Fruit fly (Drosophila melanogaster): ENCODE results near the gene Surf4.

The Surf4 gene

dm6 chr3R:15346018-15346383 is at the start of gene Surf4, which contains the start of gene CG31301:
Gene Surf4 (minus strand): TSS chr3R:15346176.
Gene CG31301 (plus strand): TSS chr3R:15346205.
- TF ChIP-seq achi (GFP tag; optimal IDR thresholded peaks at IDR 0.05) (no peak), dsx (GFP tag; optimal IDR thresholded peaks at IDR 0.05; ENCODE audit: poor library complexity, severe bottlenecking) (peak; percentile 91), CG8632 (GFP tag; optimal IDR thresholded peaks at IDR 0.05) (no peak), vri (GFP tag; optimal IDR thresholded peaks at IDR 0.05) (no peak), Ets21C (GFP tag; optimal IDR thresholded peaks at IDR 0.05) (no peak), esn (GFP tag; optimal IDR thresholded peaks at IDR 0.05) (peak; percentile 9)

dm6 chr3R:15393206-15393805 is 47.3 kb upstream of the Surf4 start:
- TF ChIP-seq achi (GFP tag; optimal IDR thresholded peaks at IDR 0.05) = no peak
- TF ChIP-seq OdsH (GFP tag; optimal IDR thresholded peaks at IDR 0.05) = no peak
- no peak for TF ChIP-seq Eip75B (GFP tag; optimal IDR thresholded peaks at IDR 0.05)
- TF ChIP-seq CG3032 (tag; optimal IDR thresholded peaks at IDR 0.05) = no peak
- TF ChIP-seq dac (GFP tag; optimal IDR thresholded peaks at IDR 0.05) = no peak
- TF ChIP-seq spab (GFP tag; optimal IDR thresholded peaks at IDR 0.05) = no peak

DNA sequence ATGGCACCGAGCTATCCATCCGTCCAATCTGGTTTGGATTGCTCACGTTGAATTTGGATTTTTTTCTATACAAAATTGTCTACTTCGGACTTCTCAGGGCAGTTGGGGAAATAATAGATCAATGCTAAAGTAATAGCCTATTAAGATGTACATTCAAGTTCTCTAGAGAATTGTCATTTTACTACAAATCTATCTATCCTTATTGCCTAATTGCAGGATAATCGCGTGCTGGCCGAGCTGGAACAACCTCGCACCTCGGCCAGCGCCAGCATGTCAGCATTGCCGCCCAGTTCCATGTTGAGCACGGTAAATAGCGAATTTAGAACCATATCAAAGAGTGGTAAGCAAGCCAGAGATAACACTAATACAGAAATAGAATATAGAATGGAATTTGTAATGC is 36.9 kb upstream of the Surf4 start, which contains the start of gene h-cup:
h-cup (minus strand) TSS at position 101 of the 400 bp plus-strand sequence.
- TF ChIP-seq CG11902 (GFP tag; optimal IDR thresholded peaks at IDR 0.05) = no peak
- TF ChIP-seq CG34406 (GFP tag; optimal IDR thresholded peaks at IDR 0.05) = no peak
- TF ChIP-seq pdm3 (GFP tag; optimal IDR thresholded peaks at IDR 0.05) = no peak
- TF ChIP-seq Blimp-1 (GFP tag; optimal IDR thresholded peaks at IDR 0.05) = no peak
- no peak for TF ChIP-seq Hr38 (GFP tag; optimal IDR thresholded peaks at IDR 0.05)
- no peak for TF ChIP-seq Ets96B (tag; optimal IDR thresholded peaks at IDR 0.05)
- TF ChIP-seq lz (GFP tag; optimal IDR thresholded peaks at IDR 0.05) = no peak
- TF ChIP-seq acj6 (GFP tag; optimal IDR thresholded peaks at IDR 0.05) = no peak
- TF ChIP-seq Gug (GFP tag; IDR thresholded peaks at IDR 0.05) = no peak
- no peak for TF ChIP-seq Sox102F (GFP tag; optimal IDR thresholded peaks at IDR 0.05)
- TF ChIP-seq Ets21C (GFP tag; optimal IDR thresholded peaks at IDR 0.05) = no peak
- TF ChIP-seq topi (GFP tag; optimal IDR thresholded peaks at IDR 0.05) = no peak
- no peak for TF ChIP-seq Sox14 (GFP tag; optimal IDR thresholded peaks at IDR 0.05)

dm6 chr3R:15379071-15379470 is 33.1 kb upstream of the Surf4 start:
- TF ChIP-seq salr (GFP tag; optimal IDR thresholded peaks at IDR 0.05) (no peak), CG34406 (GFP tag; optimal IDR thresholded peaks at IDR 0.05) (no peak), dac (GFP tag; optimal IDR thresholded peaks at IDR 0.05) (no peak), CG15336 (GFP tag; IDR thresholded peaks at IDR 0.05) (no peak), Sox14 (GFP tag; optimal IDR thresholded peaks at IDR 0.05) (no peak), Eip75B (GFP tag; optimal IDR thresholded peaks at IDR 0.05) (no peak), CG10631 (GFP tag; optimal IDR thresholded peaks at IDR 0.05) (no peak)

dm6 chr3R:15375470-15375869 is 29.5 kb upstream of the Surf4 start:
- TF ChIP-seq dsx (GFP tag; optimal IDR thresholded peaks at IDR 0.05; ENCODE audit: poor library complexity, severe bottlenecking) (no peak), CG6854 (GFP tag; optimal IDR thresholded peaks at IDR 0.05) (peak; percentile 8)

DNA sequence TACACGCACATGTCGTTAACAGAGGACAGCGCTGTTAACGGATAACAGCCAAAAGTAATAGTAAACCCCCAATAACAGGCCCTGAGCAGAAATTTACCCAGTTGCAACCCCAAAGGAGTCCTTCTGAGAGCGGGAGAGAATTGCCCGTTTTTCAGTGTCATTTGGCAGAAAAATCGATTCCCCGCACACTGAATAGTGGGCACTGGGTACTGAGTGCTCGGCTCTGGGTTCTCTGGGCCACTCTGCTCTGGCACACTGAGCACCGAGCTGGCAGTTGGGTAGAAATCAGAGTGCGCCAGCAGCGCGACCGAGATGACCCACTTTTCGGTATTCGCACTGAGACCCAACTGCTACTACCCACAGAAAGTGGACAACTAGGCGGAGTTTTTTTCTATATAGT is 28.4 kb upstream of the Surf4 start, which contains the start of gene Rbp:
Rbp (plus strand) TSS at position 239 of the 400 bp plus-strand sequence.
- TF ChIP-seq CG6854 (GFP tag; optimal IDR thresholded peaks at IDR 0.05) = peak; percentile 27
- no peak for TF ChIP-seq CG11902 (GFP tag; optimal IDR thresholded peaks at IDR 0.05)
- TF ChIP-seq fd85E (GFP tag; optimal IDR thresholded peaks at IDR 0.05) = no peak
- TF ChIP-seq CG11762 (GFP tag; optimal IDR thresholded peaks at IDR 0.05; ENCODE audit: insufficient read depth) = no peak
- TF ChIP-seq CG3919 (GFP tag; optimal IDR thresholded peaks at IDR 0.05) = no peak
- TF ChIP-seq Sox15 (GFP tag; optimal IDR thresholded peaks at IDR 0.05) = no peak
- TF ChIP-seq ss (GFP tag; optimal IDR thresholded peaks at IDR 0.05) = no peak

Measured in whole organism, prepupa.